Worm (Caenorhabditis elegans): ENCODE measurements around the gene F22B7.1.

- TF ChIP-seq Y79H2A.3 (GFP tag; conservative IDR thresholded peaks at IDR 0.05) = no peak
- no peak for TF ChIP-seq nfyb-1 (GFP tag; IDR thresholded peaks at IDR 0.05)
- TF ChIP-seq snpc-1.3 (tag; optimal IDR thresholded peaks at IDR 0.05; ENCODE audit: insufficient read depth) = no peak
- no peak for TF ChIP-seq egrh-3 (GFP tag; IDR thresholded peaks at IDR 0.05)
- no peak for TF ChIP-seq nhr-179 (tag; optimal IDR thresholded peaks at IDR 0.05)
- no peak for TF ChIP-seq lag-1 (GFP tag; IDR thresholded peaks at IDR 0.05)
- TF ChIP-seq ceh-100 (GFP tag; IDR thresholded peaks at IDR 0.05) = no peak
- TF ChIP-seq lir-1 (GFP tag; conservative IDR thresholded peaks at IDR 0.05) = no peak
- no peak for TF ChIP-seq ama-1 (optimal IDR thresholded peaks at IDR 0.05)
- no peak for TF ChIP-seq ama-1 (GFP tag; optimal IDR thresholded peaks at IDR 0.05)
- no peak for TF ChIP-seq snpc-3.4 (tag; optimal IDR thresholded peaks at IDR 0.05)
- no peak for TF ChIP-seq Y53G8AR.9 (GFP tag; conservative IDR thresholded peaks at IDR 0.05)
- no peak for TF ChIP-seq pbrm-1 (GFP tag; IDR thresholded peaks at IDR 0.05)
- TF ChIP-seq somi-1 (GFP tag; optimal IDR thresholded peaks at IDR 0.05) = no peak
- no peak for TF ChIP-seq K12H6.12 (tag; optimal IDR thresholded peaks at IDR 0.05)
Observed at ce11 chrIII:8656957-8657356, 8.2 kb upstream of the F22B7.1 start.

Measured in whole organism, young adult.